Worm (Caenorhabditis elegans): ENCODE results near the gene ZK643.2.
"Not testable (repeated sequence)": the region's sequence is repeated elsewhere in the genome, so short reads cannot be mapped to it uniquely, and the experiment has no call there.

DNA sequence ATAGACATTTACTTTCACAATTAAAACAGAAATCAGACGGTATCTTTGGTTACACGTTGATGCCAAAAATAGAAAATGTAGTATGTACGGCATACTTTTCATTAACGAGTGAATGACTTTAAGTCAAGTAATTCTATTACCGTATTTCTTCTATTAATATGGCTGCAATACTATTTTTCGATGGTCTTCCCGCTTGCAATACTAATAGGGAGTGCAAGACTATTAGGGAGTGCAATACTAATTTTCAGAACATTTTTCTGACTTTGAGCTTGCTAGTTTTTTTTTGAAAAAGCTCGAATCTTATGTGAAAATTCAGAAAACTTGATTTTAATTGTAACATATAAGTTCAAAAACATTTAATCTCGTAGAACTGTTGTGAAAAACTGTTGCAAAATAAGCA is 33.4 kb downstream of the ZK643.2 start, which contains the start of gene R08D7.7:
- TF ChIP-seq ztf-11 (tag; optimal IDR thresholded peaks at IDR 0.05); fos-1 (tag; optimal IDR thresholded peaks at IDR 0.05); ztf-4 (tag; optimal IDR thresholded peaks at IDR 0.05); ama-1 (optimal IDR thresholded peaks at IDR 0.05); lin-39 (tag; optimal IDR thresholded peaks at IDR 0.05); lsy-2 (tag; optimal IDR thresholded peaks at IDR 0.05); snpc-4 (tag; optimal IDR thresholded peaks at IDR 0.05); R02D3.7 (tag; optimal IDR thresholded peaks at IDR 0.05); elt-3 (tag; optimal IDR thresholded peaks at IDR 0.05); sma-3 (GFP tag; optimal IDR thresholded peaks at IDR 0.05); aly-2 (tag; optimal IDR thresholded peaks at IDR 0.05): not testable (repeated sequence)

Data from whole organism, L2 larva.